Worm (Caenorhabditis elegans): ENCODE results near the gene lys-3.
A peak's percentile ranks its signal among the peaks of the same experiment; 100 is the strongest.

Gene lys-3

ce11 chrV:10243105-10243504 is 40.2 kb downstream of the lys-3 start, which contains the start of gene C12D8.9:
Gene C12D8.9, minus strand, starts transcription at chrV:10243205.
- TF ChIP-seq egl-5 (tag; optimal IDR thresholded peaks at IDR 0.05) = no peak
- no peak for TF ChIP-seq nhr-43 (tag; optimal IDR thresholded peaks at IDR 0.05; ENCODE audit: poor library complexity, severe bottlenecking)
- no peak for TF ChIP-seq ztf-4 (tag; optimal IDR thresholded peaks at IDR 0.05)
- TF ChIP-seq skn-1 (tag; optimal IDR thresholded peaks at IDR 0.05) = no peak

ce11 chrV:10241121-10241803 is 42.1 kb downstream of the lys-3 start, which contains the start of the genes C12D8.21 and col-148:
Gene C12D8.21, minus strand, starts transcription at chrV:10241188.
Gene col-148, plus strand, starts transcription at chrV:10241753.
- TF ChIP-seq mml-1 (tag; optimal IDR thresholded peaks at IDR 0.05) (no peak), lsy-12 (tag; optimal IDR thresholded peaks at IDR 0.05) (no peak), jun-1 (tag; optimal IDR thresholded peaks at IDR 0.05) (no peak), mdl-1 (tag; optimal IDR thresholded peaks at IDR 0.05) (no peak), pqm-1 (tag; optimal IDR thresholded peaks at IDR 0.05) (no peak), pha-4 (tag; optimal IDR thresholded peaks at IDR 0.05) (no peak), nhr-25 (tag; optimal IDR thresholded peaks at IDR 0.05) (no peak)

- TF ChIP-seq pha-4 (tag; optimal IDR thresholded peaks at IDR 0.05) (no peak), elt-2 (tag; optimal IDR thresholded peaks at IDR 0.05) (no peak), R02D3.7 (tag; optimal IDR thresholded peaks at IDR 0.05) (no peak), nhr-76 (tag; optimal IDR thresholded peaks at IDR 0.05) (no peak)
Observed at ce11 chrV:10239861-10240260, 43.5 kb downstream of the lys-3 start, which contains the start of gene fipr-8. Gene fipr-8, minus strand, starts transcription at chrV:10239961.

ce11 chrV:10238665-10239064 is 44.7 kb downstream of the lys-3 start, which contains the start of gene fubl-1:
Gene fubl-1, minus strand, starts transcription at chrV:10238866.
- TF ChIP-seq nfya-1 (tag; optimal IDR thresholded peaks at IDR 0.05; ENCODE audit: insufficient read depth) (peak; percentile 50), nhr-25 (tag; optimal IDR thresholded peaks at IDR 0.05) (no peak), sea-2 (GFP tag; optimal IDR thresholded peaks at IDR 0.05) (no peak), snpc-4 (tag; optimal IDR thresholded peaks at IDR 0.05) (no peak), nhr-237 (tag; optimal IDR thresholded peaks at IDR 0.05) (no peak), ama-1 (optimal IDR thresholded peaks at IDR 0.05) (peak; percentile 39), ceh-82 (tag; optimal IDR thresholded peaks at IDR 0.05) (no peak), egl-5 (tag; optimal IDR thresholded peaks at IDR 0.05) (no peak), hmg-11 (tag; optimal IDR thresholded peaks at IDR 0.05) (peak; percentile 9), lin-15B (tag; optimal IDR thresholded peaks at IDR 0.05) (peak; percentile 73), fkh-10 (GFP tag; optimal IDR thresholded peaks at IDR 0.05) (no peak), aly-2 (tag; optimal IDR thresholded peaks at IDR 0.05) (no peak), lin-39 (tag; optimal IDR thresholded peaks at IDR 0.05) (peak; percentile 61), ceh-28 (tag; optimal IDR thresholded peaks at IDR 0.05) (no peak), pha-4 (tag; optimal IDR thresholded peaks at IDR 0.05) (peak; percentile 6), nhr-76 (tag; optimal IDR thresholded peaks at IDR 0.05) (no peak), elt-2 (tag; optimal IDR thresholded peaks at IDR 0.05) (peak; percentile 2), fkh-2 (tag; optimal IDR thresholded peaks at IDR 0.05) (no peak), skn-1 (tag; optimal IDR thresholded peaks at IDR 0.05) (no peak), nhr-43 (tag; optimal IDR thresholded peaks at IDR 0.05; ENCODE audit: poor library complexity, severe bottlenecking) (no peak)

ce11 chrV:10237959-10238444 is 45.3 kb downstream of the lys-3 start:
- TF ChIP-seq ama-1 (optimal IDR thresholded peaks at IDR 0.05) = peak; percentile 6
- no peak for TF ChIP-seq fos-1 (tag; optimal IDR thresholded peaks at IDR 0.05)

ce11 chrV:10237171-10237570 is 46.2 kb downstream of the lys-3 start:
- TF ChIP-seq daf-12 (tag; optimal IDR thresholded peaks at IDR 0.05) (no peak), nhr-77 (tag; optimal IDR thresholded peaks at IDR 0.05) (no peak), ceh-16 (tag; optimal IDR thresholded peaks at IDR 0.05) (no peak), eor-1 (tag; optimal IDR thresholded peaks at IDR 0.05) (no peak), nhr-76 (tag; optimal IDR thresholded peaks at IDR 0.05) (no peak), elt-3 (tag; optimal IDR thresholded peaks at IDR 0.05) (no peak), snpc-4 (tag; optimal IDR thresholded peaks at IDR 0.05) (no peak), lin-39 (tag; optimal IDR thresholded peaks at IDR 0.05) (no peak), egl-27 (tag; optimal IDR thresholded peaks at IDR 0.05) (no peak), nhr-237 (tag; optimal IDR thresholded peaks at IDR 0.05) (no peak), sea-2 (GFP tag; optimal IDR thresholded peaks at IDR 0.05) (no peak), pha-4 (tag; optimal IDR thresholded peaks at IDR 0.05) (no peak), fos-1 (tag; optimal IDR thresholded peaks at IDR 0.05) (no peak)

Measured in whole organism, L3 larva.